Worm (Caenorhabditis elegans) whole organism, L3 larva: ENCODE data around the gene tps-2.

Source experiments
- R02D3.7 ChIP-seq: fragments of 150-350 bp; optimal IDR thresholded peaks from 2 replicates; lab custom pipeline; 2014; ENCODE audit warnings: missing biosample characterization, missing genetic modification characterization
- elt-2 ChIP-seq: sonication (generic microtip); optimal IDR thresholded peaks from 2 replicates; lab custom pipeline; 2016; ENCODE audit warnings: missing genetic modification reagents, mild to moderate bottlenecking, missing genetic modification characterization, missing compliant biosample characterization
- lin-39 ChIP-seq: fragments of 150-350 bp; optimal IDR thresholded peaks from 2 replicates; lab custom pipeline; 2018; ENCODE audit warnings: missing biosample characterization, missing genetic modification reagents, missing genetic modification characterization
- nhr-237 ChIP-seq: fragments of 150-350 bp; optimal IDR thresholded peaks from 2 replicates; lab custom pipeline; 2014; ENCODE audit warnings: missing biosample characterization, missing genetic modification characterization
- nhr-76 ChIP-seq: fragments of 150-350 bp; sonication (generic microtip); optimal IDR thresholded peaks from 5 replicates; lab custom pipeline; 2014; ENCODE audit warnings: missing biosample characterization, missing genetic modification characterization
- skn-1 ChIP-seq: fragments of 150-350 bp; optimal IDR thresholded peaks from 2 replicates; lab custom pipeline; 2014; ENCODE audit warnings: missing biosample characterization, missing genetic modification characterization
- snpc-4 ChIP-seq: fragments of 150-350 bp; optimal IDR thresholded peaks from 2 replicates; lab custom pipeline; 2014; ENCODE audit warnings: missing biosample characterization, missing genetic modification characterization
- unc-62 ChIP-seq: fragments of 150-350 bp; sonication (generic microtip); optimal IDR thresholded peaks from 4 replicates; lab custom pipeline; 2014; ENCODE audit warnings: missing biosample characterization, missing genetic modification reagents, missing genetic modification characterization
- zag-1 ChIP-seq: fragments of 150-350 bp; optimal IDR thresholded peaks from 2 replicates; lab custom pipeline; 2014; ENCODE audit warnings: missing biosample characterization, missing genetic modification characterization
- ztf-11 ChIP-seq: fragments of 150-350 bp; optimal IDR thresholded peaks from 2 replicates; lab custom pipeline; 2014; ENCODE audit warnings: missing biosample characterization, missing genetic modification characterization

- TF ChIP-seq nhr-76 (tag; lab: Kevin White, UChicago) (no peak), unc-62 (GFP tag; lab: Kevin White, UChicago) (no peak), nhr-237 (tag; lab: Kevin White, UChicago) (no peak), snpc-4 (tag; lab: Kevin White, UChicago) (no peak), elt-2 (tag; lab: Kevin White, UChicago) (no peak), ztf-11 (tag; lab: Kevin White, UChicago) (no peak), skn-1 (tag; lab: Kevin White, UChicago) (no peak), R02D3.7 (no peak), lin-39 (tag; lab: Kevin White, UChicago) (no peak), zag-1 (tag; lab: Kevin White, UChicago) (no peak)
These were observed 33.3 kb downstream of the tps-2 start for ce11 chrII:14634042-14634441.
